Worm (Caenorhabditis elegans): ENCODE data around the gene rib-2.

The rib-2 gene

ce11 chrIII:10707461-10707860, 35.1 kb upstream of the rib-2 start, which contains the start of gene mrpl-12:
mrpl-12 (plus strand) TSS chrIII:10707761.
- TF ChIP-seq lin-35 (GFP tag; optimal IDR thresholded peaks at IDR 0.05) = no peak
- TF ChIP-seq blmp-1 (tag; optimal IDR thresholded peaks at IDR 0.05) = no peak
- TF ChIP-seq jun-1 (tag; optimal IDR thresholded peaks at IDR 0.05) = no peak
- no peak for TF ChIP-seq nhr-19 (GFP tag; conservative IDR thresholded peaks at IDR 0.05)
- no peak for TF ChIP-seq lin-39 (tag; optimal IDR thresholded peaks at IDR 0.05)
- no peak for TF ChIP-seq xbp-1 (tag; optimal IDR thresholded peaks at IDR 0.05)
- no peak for TF ChIP-seq unc-98 (GFP tag; IDR thresholded peaks at IDR 0.05)
- TF ChIP-seq pag-3 (tag; optimal IDR thresholded peaks at IDR 0.05; ENCODE audit: borderline replicate concordance, insufficient read depth) = no peak
- no peak for TF ChIP-seq hlh-4 (tag; optimal IDR thresholded peaks at IDR 0.05)
- no peak for TF ChIP-seq dsc-1 (tag; optimal IDR thresholded peaks at IDR 0.05)
- TF ChIP-seq nhr-76 (tag; optimal IDR thresholded peaks at IDR 0.05) = no peak
- no peak for TF ChIP-seq ztf-4 (tag; optimal IDR thresholded peaks at IDR 0.05)
- TF ChIP-seq alr-1 (tag; optimal IDR thresholded peaks at IDR 0.05; ENCODE audit: borderline replicate concordance) = no peak

ce11 chrIII:10708484-10708883, 34.1 kb upstream of the rib-2 start:
- no peak for TF ChIP-seq nhr-20 (tag; optimal IDR thresholded peaks at IDR 0.05)
- no peak for TF ChIP-seq ama-1 (optimal IDR thresholded peaks at IDR 0.05)
- TF ChIP-seq alr-1 (tag; optimal IDR thresholded peaks at IDR 0.05; ENCODE audit: borderline replicate concordance) = no peak
- no peak for TF ChIP-seq C34B4.2 (tag; optimal IDR thresholded peaks at IDR 0.05)
- TF ChIP-seq egl-27 (tag; optimal IDR thresholded peaks at IDR 0.05) = no peak
- TF ChIP-seq unc-98 (GFP tag; IDR thresholded peaks at IDR 0.05) = no peak
- no peak for TF ChIP-seq lsy-2 (tag; optimal IDR thresholded peaks at IDR 0.05)
- no peak for TF ChIP-seq lin-13 (GFP tag; optimal IDR thresholded peaks at IDR 0.05)

- TF ChIP-seq nhr-77 (tag; optimal IDR thresholded peaks at IDR 0.05) (no peak), nhr-12 (tag; optimal IDR thresholded peaks at IDR 0.05) (no peak)
These were observed 32.9 kb upstream of the rib-2 start for ce11 chrIII:10709676-10710075.

ce11 chrIII:10711192-10711673, 31.4 kb upstream of the rib-2 start, which contains the start of gene W09D10.5:
W09D10.5 (minus strand) TSS chrIII:10711536.
- TF ChIP-seq snu-23 (GFP tag; optimal IDR thresholded peaks at IDR 0.05) = peak; percentile 34
- TF ChIP-seq hlh-17 (GFP tag; optimal IDR thresholded peaks at IDR 0.05; ENCODE audit: borderline replicate concordance) = no peak
- TF ChIP-seq pax-3 (tag; optimal IDR thresholded peaks at IDR 0.05) = peak; percentile 27
- TF ChIP-seq fkh-8 (tag; optimal IDR thresholded peaks at IDR 0.05) = no peak
- no peak for TF ChIP-seq sox-4 (tag; optimal IDR thresholded peaks at IDR 0.05)
- TF ChIP-seq lin-15B (tag; optimal IDR thresholded peaks at IDR 0.05) = no peak
- no peak for TF ChIP-seq pqm-1 (tag; optimal IDR thresholded peaks at IDR 0.05)
- TF ChIP-seq efl-1 (optimal IDR thresholded peaks at IDR 0.05) = no peak
- TF ChIP-seq efl-1 (GFP tag; optimal IDR thresholded peaks at IDR 0.05 in 1 of 2) = no peak
- TF ChIP-seq nhr-28 (tag; optimal IDR thresholded peaks at IDR 0.05) = no peak
- TF ChIP-seq dsc-1 (tag; optimal IDR thresholded peaks at IDR 0.05) = no peak
- no peak for TF ChIP-seq rnt-1 (tag; optimal IDR thresholded peaks at IDR 0.05)
- peak; percentile 94 for TF ChIP-seq blmp-1 (tag; optimal IDR thresholded peaks at IDR 0.05)
- TF ChIP-seq nhr-20 (tag; optimal IDR thresholded peaks at IDR 0.05) = peak; percentile 15
- no peak for TF ChIP-seq efl-3 (GFP tag; optimal IDR thresholded peaks at IDR 0.05)
- peak; percentile 48 for TF ChIP-seq nhr-85 (tag)
- TF ChIP-seq ces-1 (GFP tag; optimal IDR thresholded peaks at IDR 0.05) = no peak
- no peak for TF ChIP-seq nhr-237 (tag; optimal IDR thresholded peaks at IDR 0.05)
- TF ChIP-seq alr-1 (tag; optimal IDR thresholded peaks at IDR 0.05; ENCODE audit: borderline replicate concordance) = no peak
- no peak for TF ChIP-seq unc-86 (tag; optimal IDR thresholded peaks at IDR 0.05)
- TF ChIP-seq nhr-77 (tag; optimal IDR thresholded peaks at IDR 0.05) = no peak
- TF ChIP-seq mef-2 (tag; optimal IDR thresholded peaks at IDR 0.05) = no peak
- TF ChIP-seq lin-35 (GFP tag; optimal IDR thresholded peaks at IDR 0.05) = peak in 1 of 2 experiments; percentile 41
- peak; percentile 29 for TF ChIP-seq ama-1 (optimal IDR thresholded peaks at IDR 0.05)
- TF ChIP-seq fkh-10 (GFP tag; optimal IDR thresholded peaks at IDR 0.05) = no peak
- peak in 1 of 2 experiments; percentile 40 for TF ChIP-seq lsy-2 (tag; optimal IDR thresholded peaks at IDR 0.05)
- no peak for TF ChIP-seq mab-9 (GFP tag; IDR thresholded peaks at IDR 0.05)
- TF ChIP-seq isw-1 (GFP tag; IDR thresholded peaks at IDR 0.05) = no peak
- no peak for TF ChIP-seq sup-37 (GFP tag; optimal IDR thresholded peaks at IDR 0.05)
- TF ChIP-seq elt-2 (tag; optimal IDR thresholded peaks at IDR 0.05) = no peak
- no peak for TF ChIP-seq nhr-12 (tag; optimal IDR thresholded peaks at IDR 0.05)
- no peak for TF ChIP-seq egl-27 (tag; optimal IDR thresholded peaks at IDR 0.05)
- TF ChIP-seq unc-130 (tag; optimal IDR thresholded peaks at IDR 0.05) = no peak
- TF ChIP-seq hpl-2 (GFP tag; optimal IDR thresholded peaks at IDR 0.05) = no peak
- TF ChIP-seq unc-98 (GFP tag; IDR thresholded peaks at IDR 0.05) = no peak
- TF ChIP-seq lin-13 (GFP tag; optimal IDR thresholded peaks at IDR 0.05) = no peak
- no peak for TF ChIP-seq ztf-4 (tag; optimal IDR thresholded peaks at IDR 0.05)
- peak; percentile 31 for TF ChIP-seq lin-14 (GFP tag; optimal IDR thresholded peaks at IDR 0.05)

Data from whole organism, L1 larva.